Worm (Caenorhabditis elegans) whole organism, L3 larva: ENCODE data around the gene srh-95.

Experiments used
- aly-2 ChIP-seq: fragments of 150-350 bp; optimal IDR thresholded peaks from 2 replicates; lab custom pipeline; 2014; ENCODE audit warnings: missing biosample characterization, missing genetic modification characterization
- ama-1 ChIP-seq: fragments of 150-350 bp; optimal IDR thresholded peaks from 2 replicates; lab custom pipeline; 2018
- ceh-16 ChIP-seq: sonication (generic microtip); optimal IDR thresholded peaks from 2 replicates; lab custom pipeline; 2017; ENCODE audit warnings: missing biosample characterization, missing genetic modification characterization
- ceh-28 ChIP-seq: fragments of 150-350 bp; optimal IDR thresholded peaks from 2 replicates; lab custom pipeline; 2014; ENCODE audit warnings: missing biosample characterization, missing genetic modification reagents, missing genetic modification characterization
- ceh-82 ChIP-seq: fragments of 150-350 bp; optimal IDR thresholded peaks from 2 replicates; lab custom pipeline; 2014; ENCODE audit warnings: missing biosample characterization, missing genetic modification characterization
- daf-12 ChIP-seq: fragments of 150-350 bp; optimal IDR thresholded peaks from 2 replicates; lab custom pipeline; 2014; ENCODE audit warnings: missing biosample characterization, missing genetic modification reagents, missing genetic modification characterization
- elt-1 ChIP-seq: fragments of 150-350 bp; optimal IDR thresholded peaks from 2 replicates; lab custom pipeline; 2014; ENCODE audit warnings: missing biosample characterization, missing genetic modification characterization
- elt-2 ChIP-seq: sonication (generic microtip); optimal IDR thresholded peaks from 2 replicates; lab custom pipeline; 2016; ENCODE audit warnings: missing genetic modification reagents, mild to moderate bottlenecking, missing genetic modification characterization, missing compliant biosample characterization
- eor-1 ChIP-seq, 2 experiments: fragments of 150-350 bp; optimal IDR thresholded peaks; 2 replicates each; lab custom pipeline; 2014 to 2018; ENCODE audit warnings: missing biosample characterization in 2 of 2, missing genetic modification characterization in 2 of 2
- fkh-10 ChIP-seq: sonication (generic microtip); optimal IDR thresholded peaks from 2 replicates; lab custom pipeline; 2017; ENCODE audit warnings: missing biosample characterization, missing genetic modification reagents, missing genetic modification characterization
- fkh-2 ChIP-seq: fragments of 150-350 bp; optimal IDR thresholded peaks from 2 replicates; lab custom pipeline; 2014; ENCODE audit warnings: missing biosample characterization, missing genetic modification reagents, missing genetic modification characterization
- fos-1 ChIP-seq: fragments of 150-350 bp; optimal IDR thresholded peaks from 2 replicates; lab custom pipeline; 2014; ENCODE audit warnings: missing biosample characterization, missing genetic modification characterization
- jun-1 ChIP-seq: fragments of 150-350 bp; optimal IDR thresholded peaks from 2 replicates; lab custom pipeline; 2014; ENCODE audit warnings: missing biosample characterization, missing genetic modification reagents, missing genetic modification characterization
- lin-15B ChIP-seq: fragments of 150-350 bp; optimal IDR thresholded peaks from 2 replicates; lab custom pipeline; 2014; ENCODE audit warnings: missing biosample characterization, missing genetic modification characterization
- lin-39 ChIP-seq: fragments of 150-350 bp; optimal IDR thresholded peaks from 2 replicates; lab custom pipeline; 2018; ENCODE audit warnings: missing biosample characterization, missing genetic modification reagents, missing genetic modification characterization
- lsy-12 ChIP-seq: sonication (generic microtip); optimal IDR thresholded peaks from 2 replicates; lab custom pipeline; 2016; ENCODE audit warnings: mild to moderate bottlenecking, missing genetic modification characterization, missing compliant biosample characterization
- mdl-1 ChIP-seq: fragments of 150-350 bp; optimal IDR thresholded peaks from 2 replicates; lab custom pipeline; 2014; ENCODE audit warnings: missing biosample characterization, missing genetic modification characterization
- mml-1 ChIP-seq: fragments of 150-350 bp; sonication (generic microtip); optimal IDR thresholded peaks from 3 replicates; lab custom pipeline; 2014; ENCODE audit warnings: missing biosample characterization, missing genetic modification characterization
- nhr-11 ChIP-seq: fragments of 150-350 bp; optimal IDR thresholded peaks from 2 replicates; lab custom pipeline; 2014; ENCODE audit warnings: missing biosample characterization, missing genetic modification characterization
- nhr-12 ChIP-seq: fragments of 150-350 bp; optimal IDR thresholded peaks from 2 replicates; lab custom pipeline; 2014; ENCODE audit warnings: missing biosample characterization, missing genetic modification characterization
- nhr-23 ChIP-seq: fragments of 150-350 bp; optimal IDR thresholded peaks from 2 replicates; lab custom pipeline; 2014; ENCODE audit warnings: missing biosample characterization, missing genetic modification reagents, missing genetic modification characterization
- nhr-237 ChIP-seq: fragments of 150-350 bp; optimal IDR thresholded peaks from 2 replicates; lab custom pipeline; 2014; ENCODE audit warnings: missing biosample characterization, missing genetic modification characterization
- nhr-28 ChIP-seq: fragments of 150-350 bp; optimal IDR thresholded peaks from 2 replicates; lab custom pipeline; 2014; ENCODE audit warnings: missing biosample characterization, missing genetic modification characterization
- nhr-43 ChIP-seq: sonication (generic microtip); optimal IDR thresholded peaks from 2 replicates; lab custom pipeline; 2016; ENCODE audit warnings: mild to moderate bottlenecking, missing genetic modification characterization, missing compliant biosample characterization; ENCODE audit not compliant: poor library complexity, severe bottlenecking
- nhr-67 ChIP-seq: fragments of 150-350 bp; optimal IDR thresholded peaks from 2 replicates; lab custom pipeline; 2014; ENCODE audit warnings: missing biosample characterization, missing genetic modification characterization
- nhr-76 ChIP-seq: fragments of 150-350 bp; sonication (generic microtip); optimal IDR thresholded peaks from 5 replicates; lab custom pipeline; 2014; ENCODE audit warnings: missing biosample characterization, missing genetic modification characterization
- nhr-77 ChIP-seq: fragments of 150-350 bp; optimal IDR thresholded peaks from 2 replicates; lab custom pipeline; 2014; ENCODE audit warnings: missing biosample characterization, missing genetic modification characterization
- pha-4 ChIP-seq: fragments of 150-350 bp; optimal IDR thresholded peaks from 2 replicates; lab custom pipeline; 2014; ENCODE audit warnings: missing biosample characterization, missing genetic modification reagents, missing genetic modification characterization
- pqm-1 ChIP-seq: fragments of 150-350 bp; optimal IDR thresholded peaks from 2 replicates; lab custom pipeline; 2017; ENCODE audit warnings: missing biosample characterization, missing genetic modification characterization, inconsistent platforms
- sea-2 ChIP-seq: fragments of 150-350 bp; sonication (generic microtip); optimal IDR thresholded peaks from 4 replicates; lab custom pipeline; 2014; ENCODE audit warnings: missing biosample characterization, missing genetic modification reagents, missing genetic modification characterization
- tbx-2 ChIP-seq: sonication (generic microtip); optimal IDR thresholded peaks from 2 replicates; lab custom pipeline; 2016; ENCODE audit warnings: mild to moderate bottlenecking, missing genetic modification characterization, missing compliant biosample characterization
- unc-39 ChIP-seq: sonication (generic microtip); optimal IDR thresholded peaks from 4 replicates; lab custom pipeline; 2017; ENCODE audit warnings: missing biosample characterization, missing genetic modification characterization
- unc-62 ChIP-seq: fragments of 150-350 bp; sonication (generic microtip); optimal IDR thresholded peaks from 4 replicates; lab custom pipeline; 2014; ENCODE audit warnings: missing biosample characterization, missing genetic modification reagents, missing genetic modification characterization
- zag-1 ChIP-seq: fragments of 150-350 bp; optimal IDR thresholded peaks from 2 replicates; lab custom pipeline; 2014; ENCODE audit warnings: missing biosample characterization, missing genetic modification characterization
- ztf-11 ChIP-seq: fragments of 150-350 bp; optimal IDR thresholded peaks from 2 replicates; lab custom pipeline; 2014; ENCODE audit warnings: missing biosample characterization, missing genetic modification characterization
- ztf-4 ChIP-seq: fragments of 150-350 bp; optimal IDR thresholded peaks from 2 replicates; lab custom pipeline; 2014; ENCODE audit warnings: missing biosample characterization, missing genetic modification characterization

Gene srh-95

DNA sequence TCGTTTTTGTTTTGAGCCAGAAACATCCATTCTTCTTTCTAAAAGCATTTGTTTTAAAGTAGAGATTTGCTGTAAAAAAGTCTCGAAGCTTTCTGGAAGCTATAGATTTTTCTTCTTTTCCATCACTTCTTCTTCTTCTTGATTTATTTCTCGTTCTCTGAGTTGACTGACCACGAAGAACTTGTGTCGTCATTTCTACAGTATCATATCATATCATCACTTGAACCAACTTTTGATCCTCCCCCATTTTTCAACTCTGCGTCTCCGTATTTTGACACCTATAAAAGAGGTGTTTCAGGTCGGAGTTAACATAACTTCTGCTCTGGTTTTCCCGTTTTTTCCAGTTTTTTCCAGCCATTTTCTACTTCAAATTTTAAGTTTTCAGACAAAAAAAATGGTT is 32.2 kb upstream of the srh-95 start, which contains the start of gene F11A5.9:
F11A5.9 (plus strand) TSS at position 386 of the 400 bp plus-strand sequence.
- TF ChIP-seq fkh-10 (GFP tag; lab: Kevin White, UChicago) (no peak), mml-1 (tag; lab: Kevin White, UChicago) (no peak), nhr-237 (tag; lab: Kevin White, UChicago) (no peak), nhr-76 (tag; lab: Kevin White, UChicago) (no peak), fkh-2 (tag; lab: Kevin White, UChicago) (no peak), lin-39 (tag; lab: Kevin White, UChicago) (no peak), zag-1 (tag; lab: Kevin White, UChicago) (no peak)
- TF ChIP-seq, all 47 proteins: peak for 0

DNA sequence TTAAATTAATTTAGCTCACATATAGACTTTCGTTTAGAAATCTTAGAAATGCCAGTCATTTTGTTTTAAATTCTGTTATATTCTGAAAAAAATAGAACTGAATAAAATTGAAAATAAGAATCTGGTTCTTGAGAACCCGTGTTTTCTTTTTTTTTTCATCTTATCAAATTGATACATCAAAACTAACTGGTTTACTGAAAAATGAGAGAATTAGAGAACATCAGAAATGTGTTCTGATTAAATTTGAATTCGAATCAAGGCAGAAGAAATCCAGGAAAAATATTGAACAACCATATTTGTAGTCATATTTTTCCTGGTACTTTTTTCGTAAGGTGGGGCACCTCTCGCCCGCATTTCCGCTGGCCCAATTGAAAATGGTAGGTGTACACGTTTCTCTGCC is 28.2 kb upstream of the srh-95 start, which contains the start of gene F11A5.15:
F11A5.15 (minus strand) TSS at position 101 of the 400 bp plus-strand sequence.
- TF ChIP-seq unc-62 (GFP tag; lab: Kevin White, UChicago) (no peak), ceh-82 (tag; lab: Kevin White, UChicago) (no peak), nhr-28 (no peak), nhr-43 (tag; lab: Kevin White, UChicago) (no peak), mdl-1 (tag; lab: Kevin White, UChicago) (no peak), daf-12 (tag; lab: Kevin White, UChicago) (no peak), elt-2 (tag; lab: Kevin White, UChicago) (no peak), ceh-28 (tag; lab: Kevin White, UChicago) (no peak), nhr-77 (no peak), fos-1 (tag; lab: Kevin White, UChicago) (no peak), eor-1 (tag; optimal IDR thresholded peaks at IDR 0.05; lab: Kevin White, UChicago) (no peak), tbx-2 (no peak), ztf-11 (tag; lab: Kevin White, UChicago) (no peak), nhr-11 (tag; lab: Kevin White, UChicago) (no peak), ceh-16 (tag; lab: Kevin White, UChicago) (no peak), elt-1 (no peak), lsy-12 (no peak), nhr-76 (tag; lab: Kevin White, UChicago) (no peak), nhr-23 (tag; lab: Kevin White, UChicago) (no peak)

DNA sequence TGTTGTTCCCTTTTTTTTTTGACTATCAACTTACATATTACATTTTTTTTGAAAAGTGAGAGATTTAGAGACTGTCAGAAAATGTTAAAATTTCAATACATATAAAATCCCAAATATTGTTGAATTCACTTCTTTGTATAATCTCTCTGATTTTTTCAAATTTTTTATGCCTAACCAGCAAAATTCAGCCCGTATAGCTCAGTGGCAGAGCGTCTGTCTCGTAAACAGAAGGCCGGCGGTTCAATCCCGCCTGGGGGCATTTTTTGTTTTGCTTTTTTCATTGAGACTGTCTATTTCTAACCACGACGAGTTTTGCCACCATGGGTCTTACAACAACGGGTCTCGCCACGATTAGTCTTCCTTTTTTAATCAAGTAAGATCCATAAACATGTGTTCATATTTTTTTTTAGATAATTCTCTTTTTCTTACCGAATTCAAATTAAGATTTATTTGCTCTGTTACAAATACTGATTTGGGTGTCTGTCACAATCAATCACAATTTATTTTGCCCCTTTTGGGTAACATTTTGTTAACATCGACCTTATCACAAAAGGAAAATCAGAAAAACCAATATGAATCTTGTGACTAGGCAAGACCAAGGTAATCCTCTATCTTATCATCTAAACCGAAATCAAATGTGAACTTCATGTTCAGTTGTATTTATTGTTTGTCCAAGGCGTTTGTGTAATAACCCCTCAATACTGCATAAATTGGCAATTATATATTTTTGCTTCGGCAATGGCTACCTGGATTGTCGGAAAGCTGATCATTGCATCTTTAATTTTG is 27.5 kb upstream of the srh-95 start, which contains the start of gene glc-1:
glc-1 (plus strand) TSS at position 663 of the 786 bp plus-strand sequence.
- TF ChIP-seq elt-2 (tag; lab: Kevin White, UChicago) (peak; percentile 40), pqm-1 (peak; percentile 10), tbx-2 (no peak)

DNA sequence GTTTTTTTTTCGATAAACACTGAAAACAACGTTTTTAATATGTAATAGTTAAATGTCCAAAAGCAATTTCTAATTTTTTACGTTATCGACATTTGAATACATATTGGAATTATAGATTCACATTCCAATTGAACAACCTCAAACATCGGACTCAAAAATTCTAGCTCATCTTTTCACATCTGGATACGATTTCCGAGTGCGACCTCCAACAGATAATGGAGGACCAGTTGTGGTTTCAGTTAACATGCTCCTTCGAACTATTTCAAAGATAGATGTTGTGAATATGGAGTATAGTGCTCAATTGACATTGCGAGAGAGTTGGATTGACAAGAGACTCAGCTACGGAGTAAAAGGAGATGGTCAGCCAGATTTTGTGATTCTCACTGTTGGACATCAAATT is 26.7 kb upstream of the srh-95 start:
- TF ChIP-seq aly-2 (tag; lab: Kevin White, UChicago): no peak
- no peak for TF ChIP-seq nhr-43 (tag; lab: Kevin White, UChicago)
- no peak for TF ChIP-seq ama-1 (lab: Kevin White, UChicago)
- no peak for TF ChIP-seq nhr-67 (tag; lab: Kevin White, UChicago)
- TF ChIP-seq mdl-1 (tag; lab: Kevin White, UChicago): no peak
- TF ChIP-seq ztf-4 (tag; lab: Kevin White, UChicago): no peak
- TF ChIP-seq elt-2 (tag; lab: Kevin White, UChicago): no peak
- no peak for TF ChIP-seq nhr-77
- no peak for TF ChIP-seq pqm-1
- TF ChIP-seq fos-1 (tag; lab: Kevin White, UChicago): no peak
- TF ChIP-seq lin-39 (tag; lab: Kevin White, UChicago): no peak
- TF ChIP-seq jun-1: no peak
- TF ChIP-seq nhr-11 (tag; lab: Kevin White, UChicago): no peak
- no peak for TF ChIP-seq lsy-12
- TF ChIP-seq unc-62 (GFP tag; lab: Kevin White, UChicago): no peak
- no peak for TF ChIP-seq nhr-28

- TF ChIP-seq ztf-11 (tag; lab: Kevin White, UChicago) (no peak), nhr-67 (tag; lab: Kevin White, UChicago) (no peak), nhr-12 (tag; lab: Kevin White, UChicago) (no peak), nhr-11 (tag; lab: Kevin White, UChicago) (no peak), nhr-77 (no peak), elt-2 (tag; lab: Kevin White, UChicago) (no peak), pha-4 (tag; lab: Kevin White, UChicago) (no peak), nhr-23 (tag; lab: Kevin White, UChicago) (no peak), unc-39 (no peak), fkh-2 (tag; lab: Kevin White, UChicago) (no peak), sea-2 (no peak), lin-15B (tag; lab: Kevin White, UChicago) (no peak)
Measured at ce11 chrV:16224027-16224426, 22.7 kb upstream of the srh-95 start, which contains the start of gene stdh-2. Gene stdh-2 (plus strand): TSS chrV:16224327.
